Worm (Caenorhabditis elegans) whole organism, L2 larva: ENCODE measurements around the gene D2062.1.

ENCODE experiments used
- C34F6.9 ChIP-seq: fragments of 150-350 bp; optimal IDR thresholded peaks from 2 replicates; lab custom pipeline; 2014; ENCODE audit warnings: missing biosample characterization, missing genetic modification characterization
- R02D3.7 ChIP-seq: fragments of 150-350 bp; optimal IDR thresholded peaks from 2 replicates; lab custom pipeline; 2014; ENCODE audit warnings: missing biosample characterization, missing genetic modification characterization
- aly-2 ChIP-seq: fragments of 150-350 bp; optimal IDR thresholded peaks from 2 replicates; lab custom pipeline; 2014; ENCODE audit warnings: missing biosample characterization, missing genetic modification characterization
- ama-1 ChIP-seq: fragments of 150-350 bp; optimal IDR thresholded peaks from 2 replicates; lab custom pipeline; 2018; ENCODE audit warnings: inconsistent platforms
- blmp-1 ChIP-seq: sonication (generic microtip); optimal IDR thresholded peaks from 2 replicates; lab custom pipeline; 2017; ENCODE audit warnings: missing genetic modification characterization, mild to moderate bottlenecking, missing compliant biosample characterization, antibody characterized with exemption, moderate library complexity; ENCODE audit not compliant: insufficient read depth
- crh-2 ChIP-seq: sonication (generic microtip); optimal IDR thresholded peaks from 2 replicates; lab custom pipeline; 2017; ENCODE audit warnings: missing biosample characterization, missing genetic modification characterization
- dmd-4 ChIP-seq: sonication (generic microtip); optimal IDR thresholded peaks from 2 replicates; lab custom pipeline; 2017; ENCODE audit warnings: missing biosample characterization, missing genetic modification characterization
- egl-27 ChIP-seq: sonication (generic microtip); optimal IDR thresholded peaks from 3 replicates; lab custom pipeline; 2017; ENCODE audit warnings: missing biosample characterization, missing genetic modification reagents, missing genetic modification characterization
- elt-1 ChIP-seq: fragments of 150-350 bp; optimal IDR thresholded peaks from 2 replicates; lab custom pipeline; 2014; ENCODE audit warnings: missing biosample characterization, missing genetic modification characterization
- elt-3 ChIP-seq: sonication (generic microtip); optimal IDR thresholded peaks from 2 replicates; lab custom pipeline; 2017; ENCODE audit warnings: missing biosample characterization, missing genetic modification characterization
- fos-1 ChIP-seq: fragments of 150-350 bp; optimal IDR thresholded peaks from 2 replicates; lab custom pipeline; 2014; ENCODE audit warnings: missing biosample characterization, missing genetic modification characterization
- gmeb-1 ChIP-seq: fragments of 150-350 bp; optimal IDR thresholded peaks from 2 replicates; lab custom pipeline; 2014; ENCODE audit warnings: missing biosample characterization, missing genetic modification characterization
- lin-11 ChIP-seq: fragments of 150-350 bp; sonication (generic microtip); optimal IDR thresholded peaks from 2 replicates; lab custom pipeline; 2014; ENCODE audit warnings: missing biosample characterization, missing genetic modification characterization, inconsistent platforms, mixed read lengths
- lin-13 ChIP-seq: fragments of 150-350 bp; optimal IDR thresholded peaks from 2 replicates; lab custom pipeline; 2014; ENCODE audit warnings: missing biosample characterization, missing genetic modification reagents, missing genetic modification characterization
- lin-39 ChIP-seq: fragments of 150-350 bp; optimal IDR thresholded peaks from 2 replicates; lab custom pipeline; 2014; ENCODE audit warnings: missing biosample characterization, missing genetic modification reagents, missing genetic modification characterization
- mab-5 ChIP-seq: fragments of 150-350 bp; optimal IDR thresholded peaks from 2 replicates; lab custom pipeline; 2014; ENCODE audit warnings: missing biosample characterization, missing genetic modification characterization
- mdl-1 ChIP-seq, 2 experiments: fragments of 150-350 bp in 1 of 2; sonication (generic microtip) in 1 of 2; optimal IDR thresholded peaks; 2 replicates each; lab custom pipeline; 2017; ENCODE audit warnings: missing biosample characterization in 2 of 2, missing genetic modification characterization in 2 of 2
- nhr-10 ChIP-seq: sonication (generic microtip); optimal IDR thresholded peaks from 2 replicates; lab custom pipeline; 2017; ENCODE audit warnings: missing biosample characterization, missing genetic modification characterization
- nhr-11 ChIP-seq: fragments of 150-350 bp; optimal IDR thresholded peaks from 2 replicates; lab custom pipeline; 2014; ENCODE audit warnings: missing biosample characterization, missing genetic modification characterization
- nhr-12 ChIP-seq: fragments of 150-350 bp; optimal IDR thresholded peaks from 2 replicates; lab custom pipeline; 2014; ENCODE audit warnings: missing biosample characterization, missing genetic modification characterization
- nhr-237 ChIP-seq: fragments of 150-350 bp; optimal IDR thresholded peaks from 2 replicates; lab custom pipeline; 2014; ENCODE audit warnings: missing biosample characterization, missing genetic modification characterization
- nhr-6 ChIP-seq: fragments of 150-350 bp; optimal IDR thresholded peaks from 2 replicates; lab custom pipeline; 2014; ENCODE audit warnings: missing biosample characterization, missing genetic modification characterization
- peb-1 ChIP-seq: fragments of 150-350 bp; optimal IDR thresholded peaks from 2 replicates; lab custom pipeline; 2014; ENCODE audit warnings: missing biosample characterization, missing genetic modification characterization
- sem-4 ChIP-seq: fragments of 150-350 bp; optimal IDR thresholded peaks from 2 replicates; lab custom pipeline; 2014; ENCODE audit warnings: missing biosample characterization, missing genetic modification reagents, missing genetic modification characterization
- skn-1 ChIP-seq: sonication (generic microtip); optimal IDR thresholded peaks from 2 replicates; lab custom pipeline; 2017; ENCODE audit warnings: missing biosample characterization, missing genetic modification characterization
- sma-9 ChIP-seq, 2 experiments: fragments of 150-350 bp in 1 of 2; sonication (generic microtip) in 1 of 2; optimal IDR thresholded peaks; 2 replicates each; lab custom pipeline; 2014 to 2016; ENCODE audit warnings: missing genetic modification characterization in 2 of 2, mild to moderate bottlenecking in 1 of 2, missing biosample characterization in 1 of 2, missing compliant biosample characterization in 1 of 2, missing genetic modification reagents in 1 of 2, moderate library complexity in 1 of 2
- snpc-4 ChIP-seq: fragments of 150-350 bp; optimal IDR thresholded peaks from 2 replicates; lab custom pipeline; 2014; ENCODE audit warnings: missing biosample characterization, missing genetic modification characterization
- unc-39 ChIP-seq: fragments of 150-350 bp; optimal IDR thresholded peaks from 2 replicates; lab custom pipeline; 2014; ENCODE audit warnings: missing biosample characterization, missing genetic modification characterization
- unc-55 ChIP-seq: fragments of 150-350 bp; sonication (generic microtip); optimal IDR thresholded peaks from 3 replicates; lab custom pipeline; 2014; ENCODE audit warnings: missing biosample characterization, missing genetic modification reagents, missing genetic modification characterization
- unc-62 ChIP-seq: fragments of 150-350 bp; optimal IDR thresholded peaks from 2 replicates; lab custom pipeline; 2014; ENCODE audit warnings: missing biosample characterization, missing genetic modification reagents, missing genetic modification characterization
- zag-1 ChIP-seq: fragments of 150-350 bp; optimal IDR thresholded peaks from 2 replicates; lab custom pipeline; 2014; ENCODE audit warnings: missing biosample characterization, missing genetic modification characterization
- ztf-1 ChIP-seq: fragments of 200-800 bp; sonication (Bioruptor generic); conservative IDR thresholded peaks from 2 replicates; pipeline ENCODE4 v1.3.6; 2022; ENCODE audit warnings: missing genetic modification characterization, missing compliant biosample characterization
- ztf-11 ChIP-seq: sonication (generic microtip); optimal IDR thresholded peaks from 2 replicates; lab custom pipeline; 2017; ENCODE audit warnings: missing biosample characterization, missing genetic modification characterization
- ztf-4 ChIP-seq: fragments of 150-350 bp; optimal IDR thresholded peaks from 2 replicates; lab custom pipeline; 2014; ENCODE audit warnings: missing biosample characterization, missing genetic modification characterization

D2062.1 gene

ce11 chrII:2631169-2631568, at the start of gene D2062.1:
TSS of gene D2062.1 (plus strand) at chrII:2631469.
- TF ChIP-seq nhr-237 (tag; lab: Kevin White, UChicago) (no peak), nhr-10 (tag; lab: Kevin White, UChicago) (no peak), aly-2 (tag; lab: Kevin White, UChicago) (no peak)
- TF ChIP-seq, all 48 proteins: peak for 0

- TF ChIP-seq snpc-4 (tag; lab: Kevin White, UChicago) (no peak), lin-13 (GFP tag; lab: Kevin White, UChicago) (no peak), ztf-1 (GFP tag; lab: Robert Waterston, UW) (no peak), ama-1 (lab: Kevin White, UChicago) (no peak), skn-1 (tag; lab: Kevin White, UChicago) (no peak), ztf-11 (no peak), ztf-4 (tag; lab: Kevin White, UChicago) (no peak), C34F6.9 (tag; lab: Kevin White, UChicago) (no peak), peb-1 (no peak), R02D3.7 (no peak), nhr-10 (tag; lab: Kevin White, UChicago) (no peak), sma-9 (GFP tag; optimal IDR thresholded peaks at IDR 0.05; lab: Kevin White, UChicago) (no peak), sma-9 (tag; optimal IDR thresholded peaks at IDR 0.05; lab: Kevin White, UChicago) (no peak), fos-1 (tag; lab: Kevin White, UChicago) (no peak)
- TF ChIP-seq, all 48 proteins: peak for 0
Measured at ce11 chrII:2583044-2583443, 48.2 kb upstream of the D2062.1 start, which contains the start of gene sri-74. TSS of gene sri-74 (minus strand) at chrII:2583144.

DNA sequence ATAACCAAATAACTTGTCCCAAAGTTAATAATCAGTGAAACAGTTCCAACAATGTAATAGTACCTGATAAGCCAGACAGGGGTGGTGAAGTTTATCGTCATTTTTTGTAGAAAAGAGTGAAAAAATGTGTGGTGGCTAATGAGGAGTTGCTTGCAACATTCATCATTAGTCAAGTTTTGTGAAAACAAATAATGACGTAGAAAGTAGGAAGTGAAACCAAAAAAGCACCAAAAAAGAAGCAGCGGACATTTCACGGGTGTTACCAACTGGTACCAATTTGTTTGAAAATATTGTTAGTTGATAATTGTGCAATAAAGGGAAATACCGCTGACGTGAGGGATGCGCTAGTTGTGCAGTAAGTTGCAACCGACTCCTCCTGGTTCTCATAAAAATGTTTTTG, 45.8 kb upstream of the D2062.1 start, which contains the start of gene sri-36:
Gene sri-36 (minus strand): TSS at position 101 of the 400 bp plus-strand sequence.
- no peak for TF ChIP-seq mab-5 (tag; lab: Kevin White, UChicago)
- no peak for TF ChIP-seq unc-39 (tag; lab: Kevin White, UChicago)
- TF ChIP-seq ztf-11 = no peak
- TF ChIP-seq nhr-11 (tag; lab: Kevin White, UChicago) = no peak
- TF ChIP-seq mdl-1 (tag; optimal IDR thresholded peaks at IDR 0.05; lab: Kevin White, UChicago) = no peak
- no peak for TF ChIP-seq elt-1 (tag; lab: Kevin White, UChicago)
- TF ChIP-seq C34F6.9 (tag; lab: Kevin White, UChicago) = no peak
- TF ChIP-seq lin-11 (tag; lab: Kevin White, UChicago) = no peak
- no peak for TF ChIP-seq unc-62 (GFP tag; lab: Kevin White, UChicago)
- TF ChIP-seq ztf-1 (GFP tag; lab: Robert Waterston, UW) = no peak
- TF ChIP-seq dmd-4 (tag; lab: Kevin White, UChicago) = no peak
- TF ChIP-seq sem-4 (tag; lab: Kevin White, UChicago) = no peak
- no peak for TF ChIP-seq gmeb-1
- TF ChIP-seq elt-3 (tag; lab: Kevin White, UChicago) = no peak
- no peak for TF ChIP-seq egl-27

ce11 chrII:2586861-2587554, 44.3 kb upstream of the D2062.1 start, which contains the start of the genes F33H12.7 and sri-39:
TSS of gene F33H12.7 (minus strand) at chrII:2586911.
TSS of gene sri-39 (plus strand) at chrII:2587504.
- TF ChIP-seq gmeb-1 (peak; percentile 3), unc-55 (GFP tag; lab: Kevin White, UChicago) (no peak), fos-1 (tag; lab: Kevin White, UChicago) (peak; percentile 89), crh-2 (tag; lab: Kevin White, UChicago) (peak; percentile 47), lin-39 (tag; lab: Kevin White, UChicago) (no peak), zag-1 (tag; lab: Kevin White, UChicago) (no peak), blmp-1 (no peak), nhr-12 (tag; lab: Kevin White, UChicago) (no peak), nhr-6 (tag; lab: Kevin White, UChicago) (no peak), sma-9 (GFP tag; optimal IDR thresholded peaks at IDR 0.05; lab: Kevin White, UChicago) (peak; percentile 42), sma-9 (tag; optimal IDR thresholded peaks at IDR 0.05; lab: Kevin White, UChicago) (no peak)
